Worm (Caenorhabditis elegans) whole organism, young adult: Measurements from ENCODE around the gene Y38H6C.4.

Experiments
- T26A5.8 ChIP-seq: sonication (generic microtip); optimal IDR thresholded peaks from 2 replicates; lab custom pipeline; 2016; ENCODE audit warnings: missing genetic modification characterization, missing compliant biosample characterization
- egl-18 ChIP-seq: fragments of 200-800 bp; sonication (Bioruptor generic); IDR thresholded peaks from 2 replicates; pipeline ENCODE4 v1.3.6; 2022; ENCODE audit warnings: missing genetic modification reagents, missing genetic modification characterization, missing compliant biosample characterization
- hsf-1 ChIP-seq: fragments of 200-800 bp; sonication (Bioruptor generic); IDR thresholded peaks from 2 replicates; pipeline ENCODE4 v1.3.6; 2022; ENCODE audit warnings: missing genetic modification reagents, missing genetic modification characterization, missing compliant biosample characterization
- pha-4 ChIP-seq: fragments of 150-350 bp; sonication (generic microtip); optimal IDR thresholded peaks from 2 replicates; lab custom pipeline; 2014; ENCODE audit warnings: missing biosample characterization, missing genetic modification reagents, missing genetic modification characterization

DNA sequence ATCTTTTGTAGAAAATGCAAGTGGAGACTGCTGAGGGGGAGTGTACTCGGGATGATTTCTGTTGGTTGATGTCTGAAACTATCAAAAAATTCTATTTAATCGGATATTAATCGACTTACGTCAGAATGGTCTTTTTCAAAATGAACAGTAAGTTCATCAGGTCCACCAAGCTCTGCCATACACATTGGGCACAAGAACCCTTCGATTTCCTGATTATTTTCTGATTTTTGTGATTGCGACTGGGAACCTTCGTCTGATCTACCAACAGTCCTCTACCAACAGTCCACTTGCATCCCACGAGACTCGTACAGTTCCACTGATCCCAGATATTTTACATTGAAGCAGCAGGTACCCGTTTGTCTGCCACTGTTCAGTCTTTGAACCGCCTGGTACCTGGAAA is 29.9 kb downstream of the Y38H6C.4 start:
- no peak for TF ChIP-seq pha-4 (tag; lab: Kevin White, UChicago)
- no peak for TF ChIP-seq hsf-1 (GFP tag; lab: Robert Waterston, UW)
- TF ChIP-seq egl-18: no peak
- TF ChIP-seq T26A5.8 (tag; lab: Kevin White, UChicago): no peak
